Fruit fly (Drosophila melanogaster) whole organism, embryonic: Measurements from ENCODE around the gene CG13634.
A peak's percentile ranks its signal among the peaks of the same experiment; 100 is the strongest.

Source experiments
- Abd-B ChIP-seq: fragments of 200-800 bp; sonication (Bioruptor generic); optimal IDR thresholded peaks from 2 replicates; lab custom pipeline; 2018; ENCODE audit warnings: missing biosample characterization, mild to moderate bottlenecking, missing genetic modification characterization, moderate library complexity
- CG12744 ChIP-seq: fragments of 200-800 bp; sonication (Bioruptor generic); optimal IDR thresholded peaks from 2 replicates; lab custom pipeline; 2016; ENCODE audit warnings: missing biosample characterization, missing genetic modification characterization
- CG15011 ChIP-seq: fragments of 200-800 bp; sonication (Bioruptor generic); optimal IDR thresholded peaks from 3 replicates; lab custom pipeline; 2018; ENCODE audit warnings: missing biosample characterization, mild to moderate bottlenecking, missing genetic modification characterization
- CG17186 ChIP-seq: fragments of 200-800 bp; sonication (Bioruptor generic); optimal IDR thresholded peaks from 3 replicates; lab custom pipeline; 2017; ENCODE audit warnings: missing biosample characterization, missing genetic modification reagents, missing genetic modification characterization
- CG17361 ChIP-seq: fragments of 200-800 bp; sonication (Bioruptor generic); IDR thresholded peaks from 3 replicates; pipeline ENCODE4 v1.3.6; 2022; ENCODE audit warnings: missing biosample characterization, missing genetic modification characterization
- CG17568 ChIP-seq: fragments of 200-800 bp; sonication (Bioruptor generic); optimal IDR thresholded peaks from 2 replicates; lab custom pipeline; 2018; ENCODE audit warnings: missing biosample characterization, mild to moderate bottlenecking, missing genetic modification characterization, moderate library complexity
- CG17612 ChIP-seq: fragments of 200-800 bp; sonication (Bioruptor generic); IDR thresholded peaks from 2 replicates; pipeline ENCODE4 v1.3.6; 2022; ENCODE audit warnings: missing biosample characterization, missing genetic modification characterization
- CG1792 ChIP-seq: fragments of 200-800 bp; sonication (Bioruptor generic); optimal IDR thresholded peaks from 2 replicates; lab custom pipeline; 2016; ENCODE audit warnings: missing biosample characterization, missing genetic modification characterization
- CG2678 ChIP-seq: fragments of 200-800 bp; sonication (Bioruptor generic); optimal IDR thresholded peaks from 3 replicates; lab custom pipeline; 2019; ENCODE audit warnings: missing biosample characterization, mild to moderate bottlenecking, missing genetic modification characterization, moderate library complexity
- CG2889 ChIP-seq: fragments of 200-800 bp; sonication (Bioruptor generic); IDR thresholded peaks from 3 replicates; pipeline ENCODE4 v1.3.6; 2022; ENCODE audit warnings: missing biosample characterization, missing genetic modification characterization
- CG30403 ChIP-seq: fragments of 200-800 bp; sonication (Bioruptor generic); optimal IDR thresholded peaks from 3 replicates; lab custom pipeline; 2016; ENCODE audit warnings: missing biosample characterization, missing genetic modification characterization
- CG32767 ChIP-seq: fragments of 200-800 bp; sonication (Bioruptor generic); IDR thresholded peaks from 2 replicates; pipeline ENCODE4 v1.3.6; 2022; ENCODE audit warnings: missing biosample characterization, missing genetic modification characterization
- CG3847 ChIP-seq: fragments of 200-800 bp; sonication (Bioruptor generic); IDR thresholded peaks from 2 replicates; pipeline ENCODE4 v1.3.6; 2022; ENCODE audit warnings: missing biosample characterization, missing genetic modification characterization
- CG4360 ChIP-seq: fragments of 200-800 bp; sonication (Bioruptor generic); IDR thresholded peaks from 2 replicates; pipeline ENCODE4 v1.3.6; 2022; ENCODE audit warnings: missing biosample characterization, missing genetic modification characterization
- CG4617 ChIP-seq: fragments of 200-800 bp; sonication (Bioruptor generic); optimal IDR thresholded peaks from 3 replicates; lab custom pipeline; 2016; ENCODE audit warnings: missing biosample characterization, missing genetic modification characterization, borderline replicate concordance
- CG7745 ChIP-seq: fragments of 200-800 bp; sonication (Bioruptor generic); optimal IDR thresholded peaks from 2 replicates; lab custom pipeline; 2018; ENCODE audit warnings: missing biosample characterization, mild to moderate bottlenecking, missing genetic modification characterization, moderate library complexity
- CG8281 ChIP-seq: fragments of 200-800 bp; sonication (Bioruptor generic); optimal IDR thresholded peaks from 2 replicates; lab custom pipeline; 2018; ENCODE audit warnings: missing biosample characterization, mild to moderate bottlenecking, missing genetic modification characterization, moderate library complexity
- CG9932 ChIP-seq: fragments of 200-800 bp; sonication (Bioruptor generic); IDR thresholded peaks from 2 replicates; pipeline ENCODE4 v1.3.6; 2022; ENCODE audit warnings: missing biosample characterization, missing genetic modification characterization
- CrebB ChIP-seq: fragments of 200-800 bp; sonication (Bioruptor generic); optimal IDR thresholded peaks from 3 replicates; lab custom pipeline; 2018; ENCODE audit warnings: missing biosample characterization, mild to moderate bottlenecking, missing genetic modification characterization
- Dek ChIP-seq: fragments of 200-800 bp; sonication (Bioruptor generic); optimal IDR thresholded peaks from 3 replicates; lab custom pipeline; 2019; ENCODE audit warnings: missing biosample characterization, mild to moderate bottlenecking, missing genetic modification characterization, moderate library complexity
- Dref ChIP-seq: fragments of 200-800 bp; sonication (Bioruptor generic); IDR thresholded peaks from 2 replicates; pipeline ENCODE4 v1.3.6; 2022; ENCODE audit warnings: missing biosample characterization, missing genetic modification characterization
- Eip74EF ChIP-seq, 2 experiments: fragments of 200-800 bp in 1 of 2; fragments of >200 bp in 1 of 2; sonication (Bioruptor generic) in 1 of 2; optimal IDR thresholded peaks; 2 replicates each; lab custom pipeline; 2017 to 2019; ENCODE audit warnings: missing biosample characterization in 2 of 2, missing genetic modification characterization in 2 of 2, mild to moderate bottlenecking in 1 of 2, moderate library complexity in 1 of 2
- HmgD ChIP-seq: fragments of 200-800 bp; sonication (Bioruptor generic); optimal IDR thresholded peaks from 3 replicates; lab custom pipeline; 2016; ENCODE audit warnings: missing biosample characterization, missing genetic modification characterization
- HmgZ ChIP-seq: fragments of 200-800 bp; sonication (Bioruptor generic); optimal IDR thresholded peaks from 2 replicates; lab custom pipeline; 2018; ENCODE audit warnings: missing biosample characterization, mild to moderate bottlenecking, missing genetic modification characterization
- Lhr ChIP-seq: fragments of 200-800 bp; sonication (Bioruptor generic); optimal IDR thresholded peaks from 3 replicates; lab custom pipeline; 2017; ENCODE audit warnings: mild to moderate bottlenecking, missing biosample characterization, missing genetic modification reagents, missing genetic modification characterization
- Lpt ChIP-seq: fragments of >200 bp; optimal IDR thresholded peaks from 2 replicates; lab custom pipeline; 2018; ENCODE audit warnings: missing biosample characterization, missing genetic modification characterization
- Med ChIP-seq: fragments of 200-800 bp; sonication (Bioruptor generic); peaks from one replicate; lab custom pipeline; 2016; ENCODE audit warnings: missing biosample characterization, missing genetic modification characterization, mild to moderate bottlenecking, inconsistent platforms, moderate library complexity
- Rx ChIP-seq: fragments of 200-800 bp; sonication (Bioruptor generic); IDR thresholded peaks from 2 replicates; pipeline ENCODE4 v1.3.6; 2022; ENCODE audit warnings: missing biosample characterization, missing genetic modification characterization
- Xbp1 ChIP-seq: fragments of 200-800 bp; sonication (Bioruptor generic); optimal IDR thresholded peaks from 3 replicates; lab custom pipeline; 2016; ENCODE audit warnings: missing biosample characterization, mild to moderate bottlenecking, missing genetic modification characterization
- ase ChIP-seq: fragments of 200-800 bp; sonication (Bioruptor generic); IDR thresholded peaks from 3 replicates; pipeline ENCODE4 v1.3.6; 2022; ENCODE audit warnings: missing biosample characterization, missing genetic modification characterization
- ato ChIP-seq: fragments of 200-800 bp; sonication (Bioruptor generic); IDR thresholded peaks from 2 replicates; pipeline ENCODE4 v1.3.6; 2022; ENCODE audit warnings: missing biosample characterization, missing genetic modification characterization; ENCODE audit not compliant: partially characterized antibody
- bbx ChIP-seq: fragments of 200-800 bp; sonication (Bioruptor generic); IDR thresholded peaks from 2 replicates; pipeline ENCODE4 v1.3.6; 2022; ENCODE audit warnings: missing biosample characterization, missing genetic modification characterization; ENCODE audit not compliant: partially characterized antibody
- cg ChIP-seq: fragments of 200-800 bp; sonication (Bioruptor generic); optimal IDR thresholded peaks from 3 replicates; lab custom pipeline; 2019; ENCODE audit warnings: missing biosample characterization, mild to moderate bottlenecking, missing genetic modification characterization, moderate library complexity
- gce ChIP-seq: fragments of 200-800 bp; sonication (Bioruptor generic); IDR thresholded peaks from 3 replicates; pipeline ENCODE4 v1.3.6; 2022; ENCODE audit warnings: missing biosample characterization, missing genetic modification characterization
- grn ChIP-seq: fragments of 200-800 bp; sonication (Bioruptor generic); optimal IDR thresholded peaks from 3 replicates; lab custom pipeline; 2017; ENCODE audit warnings: missing biosample characterization, missing genetic modification characterization
- ham ChIP-seq: fragments of 200-800 bp; sonication (Bioruptor generic); IDR thresholded peaks from 2 replicates; pipeline ENCODE4 v1.3.6; 2022; ENCODE audit warnings: missing biosample characterization, missing genetic modification characterization
- insv ChIP-seq, 2 experiments: fragments of 200-800 bp; sonication (Bioruptor generic); optimal IDR thresholded peaks; 3 replicates each; lab custom pipeline; 2016 to 2018; ENCODE audit warnings: missing biosample characterization in 2 of 2, missing genetic modification characterization in 2 of 2
- inv ChIP-seq: fragments of 200-800 bp; sonication (Bioruptor generic); IDR thresholded peaks from 2 replicates; pipeline ENCODE4 v1.3.6; 2022; ENCODE audit warnings: missing biosample characterization, missing genetic modification characterization; ENCODE audit not compliant: partially characterized antibody
- jigr1 ChIP-seq: fragments of 200-800 bp; sonication (Bioruptor generic); IDR thresholded peaks from 3 replicates; pipeline ENCODE4 v1.3.6; 2022; ENCODE audit warnings: missing biosample characterization, missing genetic modification characterization
- lilli ChIP-seq: fragments of 200-800 bp; sonication (Bioruptor generic); optimal IDR thresholded peaks from 3 replicates; lab custom pipeline; 2016; ENCODE audit warnings: missing biosample characterization, missing genetic modification characterization
- rib ChIP-seq: fragments of 200-800 bp; sonication (Bioruptor generic); IDR thresholded peaks from 2 replicates; pipeline ENCODE4 v1.3.6; 2022; ENCODE audit warnings: missing biosample characterization, missing genetic modification characterization
- run ChIP-seq: fragments of 200-800 bp; sonication (Bioruptor generic); optimal IDR thresholded peaks from 3 replicates; lab custom pipeline; 2018; ENCODE audit warnings: missing biosample characterization, mild to moderate bottlenecking, missing genetic modification characterization
- schlank ChIP-seq: fragments of 200-800 bp; sonication (Bioruptor generic); optimal IDR thresholded peaks from 2 replicates; lab custom pipeline; 2018; ENCODE audit warnings: missing biosample characterization, mild to moderate bottlenecking, missing genetic modification characterization
- scrt ChIP-seq: fragments of 200-800 bp; sonication (Bioruptor generic); optimal IDR thresholded peaks from 2 replicates; lab custom pipeline; 2018; ENCODE audit warnings: missing biosample characterization, mild to moderate bottlenecking, missing genetic modification characterization, moderate library complexity
- tll ChIP-seq, 2 experiments: fragments of 200-800 bp in 1 of 2; fragments of >200 bp in 1 of 2; sonication (Bioruptor generic) in 1 of 2; optimal IDR thresholded peaks; 2 replicates each; lab custom pipeline; 2017 to 2019; ENCODE audit warnings: missing biosample characterization in 2 of 2, missing genetic modification characterization in 2 of 2, mild to moderate bottlenecking in 1 of 2, moderate library complexity in 1 of 2
- trh ChIP-seq: fragments of 200-800 bp; sonication (Bioruptor generic); optimal IDR thresholded peaks from 2 replicates; lab custom pipeline; 2016; ENCODE audit warnings: missing biosample characterization, missing genetic modification characterization
- tup ChIP-seq: fragments of 200-800 bp; sonication (Bioruptor generic); optimal IDR thresholded peaks from 2 replicates; lab custom pipeline; 2016; ENCODE audit warnings: missing biosample characterization, mild to moderate bottlenecking, missing genetic modification characterization, moderate library complexity
- vfl ChIP-seq: fragments of 200-800 bp; sonication (Bioruptor generic); optimal IDR thresholded peaks from 2 replicates; lab custom pipeline; 2016; ENCODE audit warnings: missing biosample characterization, missing genetic modification characterization

CG13634 gene

dm6 chr3R:24768538-24769401 lies 21.2 kb downstream of the CG13634 start, which contains the start of gene CG13631 (continued):
- peak; percentile 93 for TF ChIP-seq Abd-B (GFP tag; lab: Kevin White, UChicago)
- peak; percentile 92 for TF ChIP-seq CG1792
- peak; percentile 94 for TF ChIP-seq ase (GFP tag; lab: Robert Waterston, UW)
- TF ChIP-seq vfl (GFP tag; lab: Kevin White, UChicago), result peak; percentile 73
- TF ChIP-seq run (tag; lab: Kevin White, UChicago), result peak; percentile 91
- TF ChIP-seq cg, result peak; percentile 44
- TF ChIP-seq CG15011 (GFP tag; lab: Kevin White, UChicago), result peak; percentile 78
- TF ChIP-seq bbx (GFP tag; lab: Robert Waterston, UW), result no peak
- TF ChIP-seq gce (GFP tag; lab: Robert Waterston, UW), result peak; percentile 84
- TF ChIP-seq rib (GFP tag; lab: Robert Waterston, UW), result no peak
- peak; percentile 61 for TF ChIP-seq grn (GFP tag; lab: Kevin White, UChicago)
- no peak for TF ChIP-seq ato
- peak; percentile 79 for TF ChIP-seq scrt (GFP tag; lab: Kevin White, UChicago)
- 0 out of 2 replicates have a peak, but pooled peaks have one; percentile 12 for TF ChIP-seq CG9932 (GFP tag; lab: Robert Waterston, UW)
- TF ChIP-seq CG2889, result peak; percentile 69; the same call in 1 of the 3 replicates
- TF ChIP-seq CG30403 (GFP tag; lab: Kevin White, UChicago), result peak; percentile 98
- TF ChIP-seq CG17361 (GFP tag; lab: Robert Waterston, UW), result peak; percentile 98
- peak; percentile 2 for TF ChIP-seq schlank (tag; lab: Kevin White, UChicago)
- peak; percentile 47 for TF ChIP-seq CG12744 (GFP tag; lab: Kevin White, UChicago)
- TF ChIP-seq CG7745 (tag; lab: Kevin White, UChicago), result no peak
- peak; percentile 81 for TF ChIP-seq lilli (GFP tag; lab: Kevin White, UChicago)
- TF ChIP-seq CG4360 (GFP tag; lab: Robert Waterston, UW), result peak; percentile 55
- peak in 1 of 2 experiments; percentile 96 for TF ChIP-seq Eip74EF (GFP tag; optimal IDR thresholded peaks at IDR 0.05; lab: Kevin White, UChicago)
- TF ChIP-seq HmgZ (tag; lab: Kevin White, UChicago), result peak; percentile 55
- TF ChIP-seq Rx, result peak; percentile 88
- TF ChIP-seq Med (GFP tag; lab: Kevin White, UChicago), result peak; percentile 96
- TF ChIP-seq CG17612 (GFP tag; lab: Robert Waterston, UW), result peak; percentile 66; the same call in 1 of the 2 replicates
- no peak for TF ChIP-seq Dref (GFP tag; lab: Robert Waterston, UW)
- TF ChIP-seq CG4617 (GFP tag; lab: Kevin White, UChicago), result peak; percentile 83
- no peak for TF ChIP-seq Lpt (GFP tag; lab: Kevin White, UChicago)
- TF ChIP-seq Xbp1 (GFP tag; lab: Kevin White, UChicago), result peak; percentile 96
- peak; percentile 71 for TF ChIP-seq CG3847 (GFP tag; lab: Robert Waterston, UW)
- peak; percentile 89 for TF ChIP-seq CG32767
- peak; percentile 93 for TF ChIP-seq Lhr
- TF ChIP-seq jigr1 (GFP tag; lab: Robert Waterston, UW), result peak; percentile 90
- TF ChIP-seq CG17568, result peak; percentile 82
- TF ChIP-seq insv (GFP tag; optimal IDR thresholded peaks at IDR 0.05; lab: Kevin White, UChicago), result peak in 1 of 2 experiments; percentile 27
- TF ChIP-seq CG8281 (tag; lab: Kevin White, UChicago), result peak; percentile 80
- TF ChIP-seq ham (GFP tag; lab: Robert Waterston, UW), result no peak
- TF ChIP-seq trh (GFP tag; lab: Kevin White, UChicago), result peak; percentile 89
- no peak for TF ChIP-seq tll (GFP tag; optimal IDR thresholded peaks at IDR 0.05; lab: Kevin White, UChicago)
- no peak for TF ChIP-seq inv (GFP tag; lab: Robert Waterston, UW)
- peak; percentile 90 for TF ChIP-seq CG17186 (GFP tag; lab: Kevin White, UChicago)
- TF ChIP-seq CG2678 (tag; lab: Kevin White, UChicago), result peak; percentile 96
- TF ChIP-seq Dek, result peak; percentile 75
- TF ChIP-seq CrebB, result peak; percentile 76
- peak; percentile 77 for TF ChIP-seq tup (GFP tag; lab: Kevin White, UChicago)
- TF ChIP-seq HmgD, result peak; percentile 73
